Worm (Caenorhabditis elegans): ENCODE data around the gene F37C4.8.

- TF ChIP-seq nhr-28 (tag; optimal IDR thresholded peaks at IDR 0.05) (no peak), mep-1 (tag; optimal IDR thresholded peaks at IDR 0.05) (no peak)
Observed at ce11 chrIV:3904620-3905019, 23.6 kb upstream of the F37C4.8 start, which contains the start of gene F56D6.21.
